Fruit fly (Drosophila melanogaster): Measurements from ENCODE around the gene CG15731.

Gene CG15731

dm6 chrX:12457713-12458233, at the start of gene CG15731:
CG15731 (minus strand) TSS chrX:12457763.
- no peak for TF ChIP-seq dysf (GFP tag; IDR thresholded peaks at IDR 0.05)
- no peak for TF ChIP-seq CG7372 (GFP tag; IDR thresholded peaks at IDR 0.05)
- TF ChIP-seq Usf (GFP tag; optimal IDR thresholded peaks at IDR 0.05), result no peak
- TF ChIP-seq Mrtf (GFP tag; IDR thresholded peaks at IDR 0.05), result no peak
- TF ChIP-seq sqz (GFP tag; optimal IDR thresholded peaks at IDR 0.05), result no peak
- TF ChIP-seq Awh (GFP tag; IDR thresholded peaks at IDR 0.05), result peak; percentile 81
- no peak for TF ChIP-seq grau (tag; optimal IDR thresholded peaks at IDR 0.05)
- TF ChIP-seq sim (GFP tag; IDR thresholded peaks at IDR 0.05), result no peak
- TF ChIP-seq Rx (GFP tag; IDR thresholded peaks at IDR 0.05), result no peak
- TF ChIP-seq oc (tag; optimal IDR thresholded peaks at IDR 0.05), result peak; percentile 81
- TF ChIP-seq bowl (GFP tag; IDR thresholded peaks at IDR 0.05), result no peak
- no peak for TF ChIP-seq ato (GFP tag; IDR thresholded peaks at IDR 0.05; ENCODE audit: partially characterized antibody)
- TF ChIP-seq CG7786 (GFP tag; optimal IDR thresholded peaks at IDR 0.05), result no peak
- TF ChIP-seq vvl (GFP tag; IDR thresholded peaks at IDR 0.05), result peak; percentile 17; the same call in 1 of the 2 replicates
- TF ChIP-seq Hsf (GFP tag; optimal IDR thresholded peaks at IDR 0.05), result no peak
- TF ChIP-seq Blimp-1 (GFP tag; optimal IDR thresholded peaks at IDR 0.05), result peak; percentile 13

- TF ChIP-seq lbe (GFP tag; optimal IDR thresholded peaks at IDR 0.05), result no peak
- no peak for TF ChIP-seq scrt (GFP tag; optimal IDR thresholded peaks at IDR 0.05)
- peak; percentile 2 for TF ChIP-seq sens (GFP tag)
- no peak for TF ChIP-seq CG13287 (GFP tag; IDR thresholded peaks at IDR 0.05; ENCODE audit: partially characterized antibody)
- no peak for TF ChIP-seq chm (GFP tag; IDR thresholded peaks at IDR 0.05)
- TF ChIP-seq run (tag; optimal IDR thresholded peaks at IDR 0.05), result no peak
Measured at dm6 chrX:12498101-12498500, 40.5 kb upstream of the CG15731 start.

- TF ChIP-seq sqz (GFP tag; optimal IDR thresholded peaks at IDR 0.05), result no peak
- no peak for TF ChIP-seq Taf1 (GFP tag; IDR thresholded peaks at IDR 0.05)
- TF ChIP-seq Lpt (GFP tag; optimal IDR thresholded peaks at IDR 0.05), result no peak
- TF ChIP-seq luna (GFP tag; optimal IDR thresholded peaks at IDR 0.05), result no peak
- TF ChIP-seq chn (GFP tag; optimal IDR thresholded peaks at IDR 0.05), result no peak
- TF ChIP-seq CG18764 (GFP tag; optimal IDR thresholded peaks at IDR 0.05), result no peak
- peak; percentile 60; the same call in 1 of the 3 replicates for TF ChIP-seq Opbp (GFP tag; IDR thresholded peaks at IDR 0.05; ENCODE audit: partially characterized antibody)
- 0 out of 3 replicates have a peak, but pooled peaks have one; percentile 6 for TF ChIP-seq zen2 (GFP tag; IDR thresholded peaks at IDR 0.05; ENCODE audit: partially characterized antibody)
- TF ChIP-seq NC2α (GFP tag; optimal IDR thresholded peaks at IDR 0.05), result no peak
- no peak for TF ChIP-seq psq (GFP tag; optimal IDR thresholded peaks at IDR 0.05)
- TF ChIP-seq CG2120 (GFP tag; optimal IDR thresholded peaks at IDR 0.05), result peak; percentile 42
- TF ChIP-seq sisA (GFP tag; IDR thresholded peaks at IDR 0.05), result no peak
- no peak for TF ChIP-seq CG6813 (GFP tag; optimal IDR thresholded peaks at IDR 0.05)
- peak; percentile 71 for TF ChIP-seq CoRest (tag; optimal IDR thresholded peaks at IDR 0.05)
- no peak for TF ChIP-seq gt (GFP tag; IDR thresholded peaks at IDR 0.05)
- TF ChIP-seq bcd (GFP tag; optimal IDR thresholded peaks at IDR 0.05), result peak; percentile 34
- peak; percentile 50 for TF ChIP-seq sens (GFP tag)
- no peak for TF ChIP-seq CG34376 (GFP tag; optimal IDR thresholded peaks at IDR 0.05)
- peak; percentile 19 for TF ChIP-seq Oli (tag; optimal IDR thresholded peaks at IDR 0.05)
- TF ChIP-seq CG11398 (GFP tag; optimal IDR thresholded peaks at IDR 0.05), result no peak
- peak; percentile 7 for TF ChIP-seq CG10543 (GFP tag; optimal IDR thresholded peaks at IDR 0.05)
- TF ChIP-seq zfh1 (GFP tag; IDR thresholded peaks at IDR 0.05), result 0 out of 3 replicates have a peak, but pooled peaks have one; percentile 15
- TF ChIP-seq Doc2 (GFP tag; IDR thresholded peaks at IDR 0.05), result no peak
- TF ChIP-seq stwl (tag; optimal IDR thresholded peaks at IDR 0.05), result peak; percentile 41
- peak; percentile 40 for TF ChIP-seq Abd-B (GFP tag; optimal IDR thresholded peaks at IDR 0.05)
- peak; percentile 12; the same call in 1 of the 2 replicates for TF ChIP-seq Adf1 (GFP tag; IDR thresholded peaks at IDR 0.05)
- no peak for TF ChIP-seq CG7745 (tag; optimal IDR thresholded peaks at IDR 0.05)
- no peak for TF ChIP-seq CG2129 (GFP tag; IDR thresholded peaks at IDR 0.05; ENCODE audit: partially characterized antibody)
- TF ChIP-seq phol (tag; optimal IDR thresholded peaks at IDR 0.05), result peak; percentile 47
Measured at dm6 chrX:12496930-12497329, 39.4 kb upstream of the CG15731 start, which contains the start of gene mdu. mdu (plus strand) TSS chrX:12497188.
